Worm (Caenorhabditis elegans) whole organism, mixed stage, embryonic: ENCODE results near the gene F53E10.6.

Experiments
- elt-3 ChIP-seq: fragments of 150-350 bp; optimal IDR thresholded peaks from 2 replicates; lab custom pipeline; 2014; ENCODE audit warnings: missing biosample characterization, missing genetic modification characterization
- mep-1 ChIP-seq: fragments of 150-350 bp; optimal IDR thresholded peaks from 2 replicates; lab custom pipeline; 2017; ENCODE audit warnings: missing biosample characterization, missing genetic modification reagents, missing genetic modification characterization, inconsistent platforms
- nhr-28 ChIP-seq: fragments of 150-350 bp; optimal IDR thresholded peaks from 2 replicates; lab custom pipeline; 2014; ENCODE audit warnings: missing biosample characterization, missing genetic modification characterization
- sem-2 ChIP-seq: fragments of 200-800 bp; sonication (Bioruptor generic); optimal IDR thresholded peaks from 2 replicates; lab custom pipeline; 2018; ENCODE audit warnings: mild to moderate bottlenecking, missing genetic modification characterization, missing compliant biosample characterization
- tbx-8 ChIP-seq: fragments of 200-800 bp; sonication (Bioruptor generic); optimal IDR thresholded peaks from 2 replicates; lab custom pipeline; 2018; ENCODE audit warnings: mild to moderate bottlenecking, missing genetic modification characterization, moderate library complexity, missing compliant biosample characterization

DNA sequence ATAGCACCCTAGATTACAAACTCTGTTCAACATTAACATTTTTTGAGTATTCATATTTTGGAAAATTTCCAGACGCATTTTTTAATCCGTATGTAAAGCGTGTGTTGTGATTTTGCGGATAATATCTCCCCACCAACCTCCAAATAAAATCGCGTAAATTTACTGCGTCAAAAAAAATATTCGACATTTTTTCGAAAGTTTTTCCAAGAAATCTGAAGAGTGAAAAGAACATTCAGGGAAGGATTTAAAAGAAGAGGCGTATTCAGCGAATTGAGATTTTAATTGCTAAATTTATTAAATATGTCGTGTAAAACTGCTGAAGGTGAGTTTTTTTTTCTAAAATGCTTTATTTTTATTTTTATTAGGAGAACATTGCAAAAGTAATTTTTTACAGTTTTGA, 29.0 kb downstream of the F53E10.6 start, which contains the start of gene nhr-290:
- TF ChIP-seq mep-1 (tag; lab: Kevin White, UChicago) (no peak), sem-2 (GFP tag; lab: Kevin White, UChicago) (no peak), nhr-28 (tag; lab: Kevin White, UChicago) (no peak), tbx-8 (GFP tag; lab: Kevin White, UChicago) (no peak), elt-3 (no peak)
